Worm (Caenorhabditis elegans) whole organism, late embryonic: ENCODE results near the gene jtr-1.

Experiments used
- F13H6.1 ChIP-seq: sonication (generic microtip); optimal IDR thresholded peaks from 2 replicates; lab custom pipeline; 2016; ENCODE audit warnings: missing genetic modification characterization, missing compliant biosample characterization
- K02D7.2 ChIP-seq: sonication (generic microtip); optimal IDR thresholded peaks from 2 replicates; lab custom pipeline; 2017; ENCODE audit warnings: mild to moderate bottlenecking, missing genetic modification characterization, missing compliant biosample characterization
- Y22D7AL.16 ChIP-seq: sonication (generic microtip); optimal IDR thresholded peaks from 2 replicates; lab custom pipeline; 2016; ENCODE audit warnings: missing genetic modification characterization, missing compliant biosample characterization
- ahr-1 ChIP-seq: sonication (generic microtip); optimal IDR thresholded peaks from 2 replicates; lab custom pipeline; 2016; ENCODE audit warnings: missing genetic modification characterization, missing compliant biosample characterization
- ceh-14 ChIP-seq: sonication (generic microtip); optimal IDR thresholded peaks from 2 replicates; lab custom pipeline; 2016; ENCODE audit warnings: missing genotype, missing genetic modification characterization, missing compliant biosample characterization
- ceh-19 ChIP-seq: fragments of 200-800 bp; sonication (Bioruptor generic); optimal IDR thresholded peaks from 2 replicates; lab custom pipeline; 2018; ENCODE audit warnings: mild to moderate bottlenecking, missing genetic modification characterization, missing compliant biosample characterization
- ceh-2 ChIP-seq: sonication (generic microtip); optimal IDR thresholded peaks from 2 replicates; lab custom pipeline; 2016; ENCODE audit warnings: missing genotype, missing genetic modification characterization, missing compliant biosample characterization
- ceh-31 ChIP-seq: sonication (generic microtip); optimal IDR thresholded peaks from 2 replicates; lab custom pipeline; 2016; ENCODE audit warnings: missing genetic modification characterization, missing compliant biosample characterization
- ceh-34 ChIP-seq: sonication (generic microtip); optimal IDR thresholded peaks from 2 replicates; lab custom pipeline; 2016; ENCODE audit warnings: mild to moderate bottlenecking, missing genetic modification characterization, missing compliant biosample characterization
- ceh-48 ChIP-seq: sonication (generic microtip); optimal IDR thresholded peaks from 2 replicates; lab custom pipeline; 2016; ENCODE audit warnings: missing genetic modification characterization, inconsistent platforms, missing compliant biosample characterization
- ceh-6 ChIP-seq: fragments of 200-800 bp; sonication (Bioruptor generic); optimal IDR thresholded peaks from 2 replicates; lab custom pipeline; 2018; ENCODE audit warnings: mild to moderate bottlenecking, missing genetic modification characterization, missing compliant biosample characterization
- che-1 ChIP-seq: sonication (generic microtip); optimal IDR thresholded peaks from 2 replicates; lab custom pipeline; 2016; ENCODE audit warnings: mild to moderate bottlenecking, missing genetic modification characterization, missing compliant biosample characterization
- elt-2 ChIP-seq: sonication (generic microtip); optimal IDR thresholded peaks from 2 replicates; lab custom pipeline; 2016; ENCODE audit warnings: missing genetic modification reagents, missing genetic modification characterization, missing compliant biosample characterization
- elt-4 ChIP-seq: sonication (generic microtip); optimal IDR thresholded peaks from 2 replicates; lab custom pipeline; 2016; ENCODE audit warnings: missing genetic modification characterization, missing compliant biosample characterization
- ets-4 ChIP-seq: sonication (generic microtip); optimal IDR thresholded peaks from 2 replicates; lab custom pipeline; 2016; ENCODE audit warnings: missing genetic modification characterization, missing compliant biosample characterization
- fax-1 ChIP-seq: sonication (generic microtip); optimal IDR thresholded peaks from 2 replicates; lab custom pipeline; 2016; ENCODE audit warnings: missing genotype, missing genetic modification characterization, missing compliant biosample characterization
- gmeb-2 ChIP-seq: sonication (generic microtip); optimal IDR thresholded peaks from 2 replicates; lab custom pipeline; 2016; ENCODE audit warnings: missing genetic modification characterization, inconsistent platforms, missing compliant biosample characterization
- hlh-30 ChIP-seq: sonication (generic microtip); optimal IDR thresholded peaks from 2 replicates; lab custom pipeline; 2017; ENCODE audit warnings: antibody characterized with exemption, missing genetic modification characterization, missing compliant biosample characterization; ENCODE audit not compliant: insufficient read depth
- lin-11 ChIP-seq: fragments of 200-800 bp; sonication (Bioruptor generic); optimal IDR thresholded peaks from 2 replicates; lab custom pipeline; 2018; ENCODE audit warnings: mild to moderate bottlenecking, missing genetic modification characterization, missing compliant biosample characterization
- madf-2 ChIP-seq: sonication (generic microtip); optimal IDR thresholded peaks from 2 replicates; lab custom pipeline; 2017; ENCODE audit warnings: missing genetic modification characterization, missing compliant biosample characterization
- nfya-1 ChIP-seq: sonication (generic microtip); optimal IDR thresholded peaks from 2 replicates; lab custom pipeline; 2017; ENCODE audit warnings: missing genetic modification characterization, mild to moderate bottlenecking, missing compliant biosample characterization, antibody characterized with exemption, moderate library complexity
- nhr-232 ChIP-seq: sonication (generic microtip); optimal IDR thresholded peaks from 2 replicates; lab custom pipeline; 2016; ENCODE audit warnings: missing genetic modification characterization, missing compliant biosample characterization
- npax-4 ChIP-seq: sonication (generic microtip); optimal IDR thresholded peaks from 2 replicates; lab custom pipeline; 2016; ENCODE audit warnings: missing genetic modification characterization, missing compliant biosample characterization
- odd-2 ChIP-seq: sonication (generic microtip); optimal IDR thresholded peaks from 2 replicates; lab custom pipeline; 2017; ENCODE audit warnings: antibody characterized with exemption, mild to moderate bottlenecking, missing genetic modification characterization, missing compliant biosample characterization
- pag-3 ChIP-seq: sonication (generic microtip); optimal IDR thresholded peaks from 2 replicates; lab custom pipeline; 2016; ENCODE audit warnings: missing compliant biosample characterization, missing genetic modification characterization, borderline replicate concordance
- pax-1 ChIP-seq: fragments of 150-350 bp; optimal IDR thresholded peaks from 2 replicates; lab custom pipeline; 2014; ENCODE audit warnings: missing biosample characterization, missing genetic modification characterization
- pha-2 ChIP-seq: sonication (generic microtip); optimal IDR thresholded peaks from 2 replicates; lab custom pipeline; 2017; ENCODE audit warnings: mild to moderate bottlenecking, missing genetic modification characterization, missing compliant biosample characterization
- pha-4 ChIP-seq: fragments of 150-350 bp; optimal IDR thresholded peaks from 2 replicates; lab custom pipeline; 2018; ENCODE audit warnings: missing biosample characterization, missing genetic modification reagents, missing genetic modification characterization
- ref-2 ChIP-seq: sonication (generic microtip); optimal IDR thresholded peaks from 2 replicates; lab custom pipeline; 2016; ENCODE audit warnings: missing genetic modification characterization, missing compliant biosample characterization
- sdc-2 ChIP-seq: sonication (generic microtip); optimal IDR thresholded peaks from 2 replicates; lab custom pipeline; 2016; ENCODE audit warnings: missing genotype, missing genetic modification characterization, missing compliant biosample characterization
- sox-2 ChIP-seq: fragments of 200-800 bp; sonication (Bioruptor generic); IDR thresholded peaks from 2 replicates; pipeline ENCODE4 v1.3.6; 2022; ENCODE audit warnings: missing genetic modification reagents, missing genetic modification characterization, missing compliant biosample characterization
- syd-9 ChIP-seq: sonication (generic microtip); optimal IDR thresholded peaks from 2 replicates; lab custom pipeline; 2016; ENCODE audit warnings: mild to moderate bottlenecking, missing genetic modification characterization, moderate library complexity, missing compliant biosample characterization
- ttx-3 ChIP-seq: sonication (generic microtip); optimal IDR thresholded peaks from 2 replicates; lab custom pipeline; 2016; ENCODE audit warnings: missing genetic modification reagents, missing genetic modification characterization, missing compliant biosample characterization
- unc-55 ChIP-seq: sonication (generic microtip); optimal IDR thresholded peaks from 2 replicates; lab custom pipeline; 2017; ENCODE audit warnings: missing biosample characterization, missing genetic modification reagents, missing genetic modification characterization
- ztf-16 ChIP-seq: sonication (generic microtip); optimal IDR thresholded peaks from 2 replicates; lab custom pipeline; 2017; ENCODE audit warnings: missing genetic modification characterization, missing compliant biosample characterization

jtr-1 gene

ce11 chrIV:1405780-1406179 is 14.9 kb upstream of the jtr-1 start:
- TF ChIP-seq odd-2 (tag; lab: Kevin White, UChicago) (no peak), madf-2 (tag; lab: Kevin White, UChicago) (no peak), elt-2 (tag; lab: Kevin White, UChicago) (peak; percentile 69), nhr-232 (tag; lab: Kevin White, UChicago) (no peak)
- TF ChIP-seq, all 69 proteins: peak for 1

DNA sequence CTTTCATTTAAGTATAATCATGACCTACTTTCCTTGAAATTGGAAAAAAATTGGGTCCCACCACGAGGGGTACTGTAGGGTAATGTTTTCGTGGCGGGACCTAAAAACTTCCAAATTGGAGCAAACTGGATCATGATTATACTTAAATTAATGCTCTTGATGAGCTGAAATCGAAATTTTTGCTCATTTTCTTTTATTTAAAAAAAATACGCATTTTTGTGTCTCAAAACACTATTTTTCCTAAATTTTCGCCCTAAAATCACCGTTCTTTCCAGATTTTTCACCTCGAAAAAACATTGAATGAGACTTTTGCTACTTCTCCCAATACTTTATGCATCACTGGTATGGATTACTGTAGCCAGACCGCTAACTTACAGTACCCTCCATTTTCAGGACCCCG is 14.5 kb upstream of the jtr-1 start, which contains the start of gene spp-31:
Gene spp-31, plus strand, starts transcription at position 301 of the 400 bp plus-strand sequence.
- TF ChIP-seq ref-2 (no peak), sdc-2 (tag; lab: Kevin White, UChicago) (no peak), ets-4 (no peak), elt-2 (tag; lab: Kevin White, UChicago) (no peak), F13H6.1 (tag; lab: Kevin White, UChicago) (no peak), nhr-232 (tag; lab: Kevin White, UChicago) (no peak), ceh-48 (no peak), unc-55 (GFP tag; lab: Kevin White, UChicago) (no peak), ceh-19 (no peak), fax-1 (tag; lab: Kevin White, UChicago) (no peak)

DNA sequence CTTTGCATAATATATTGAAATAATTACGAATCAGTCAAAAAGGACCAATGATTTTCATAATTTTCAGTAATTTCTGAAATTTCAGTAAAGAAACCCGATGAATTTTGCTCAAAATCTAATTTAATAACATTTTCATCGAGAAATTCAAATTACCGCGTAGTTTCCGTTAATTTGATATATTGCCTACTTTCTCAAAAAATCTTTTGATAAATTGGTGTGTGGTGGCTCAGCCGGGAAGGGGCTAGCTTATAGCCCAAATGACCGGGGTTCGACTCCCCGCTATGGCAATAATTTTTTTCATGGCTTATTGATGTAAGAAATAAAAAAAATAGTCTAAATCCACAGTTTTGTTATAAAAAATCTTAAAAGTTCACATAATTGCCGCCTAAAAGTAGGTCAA is 13.7 kb upstream of the jtr-1 start:
- no peak for TF ChIP-seq elt-4
- TF ChIP-seq pax-1 (tag; lab: Kevin White, UChicago), result no peak
- TF ChIP-seq ztf-16, result no peak
- TF ChIP-seq hlh-30 (tag; lab: Kevin White, UChicago), result no peak
- no peak for TF ChIP-seq ceh-31 (tag; lab: Kevin White, UChicago)
- no peak for TF ChIP-seq lin-11 (tag; lab: Kevin White, UChicago)
- TF ChIP-seq sdc-2 (tag; lab: Kevin White, UChicago), result no peak
- no peak for TF ChIP-seq gmeb-2 (tag; lab: Kevin White, UChicago)
- TF ChIP-seq Y22D7AL.16 (tag; lab: Kevin White, UChicago), result no peak
- no peak for TF ChIP-seq ceh-34
- no peak for TF ChIP-seq pha-4 (tag; lab: Kevin White, UChicago)
- no peak for TF ChIP-seq nfya-1 (tag; lab: Kevin White, UChicago)
- no peak for TF ChIP-seq madf-2 (tag; lab: Kevin White, UChicago)
- no peak for TF ChIP-seq che-1 (tag; lab: Kevin White, UChicago)
- no peak for TF ChIP-seq pha-2 (tag; lab: Kevin White, UChicago)
- TF ChIP-seq elt-2 (tag; lab: Kevin White, UChicago), result no peak
- TF ChIP-seq unc-55 (GFP tag; lab: Kevin White, UChicago), result no peak
- TF ChIP-seq npax-4 (tag; lab: Kevin White, UChicago), result no peak
- no peak for TF ChIP-seq K02D7.2
- TF ChIP-seq ahr-1, result no peak

ce11 chrIV:1407507-1407906 is 13.2 kb upstream of the jtr-1 start:
- TF ChIP-seq ceh-14 (tag; lab: Kevin White, UChicago) (no peak), sox-2 (no peak), syd-9 (tag; lab: Kevin White, UChicago) (no peak), elt-4 (no peak), ztf-16 (no peak), ceh-34 (no peak), pha-2 (tag; lab: Kevin White, UChicago) (no peak), ceh-2 (no peak)
- TF ChIP-seq, all 69 proteins: peak for 0

ce11 chrIV:1408137-1408536 is 12.6 kb upstream of the jtr-1 start:
- TF ChIP-seq ceh-48 (peak; percentile 91), odd-2 (tag; lab: Kevin White, UChicago) (no peak), ceh-6 (GFP tag; lab: Kevin White, UChicago) (no peak)

DNA sequence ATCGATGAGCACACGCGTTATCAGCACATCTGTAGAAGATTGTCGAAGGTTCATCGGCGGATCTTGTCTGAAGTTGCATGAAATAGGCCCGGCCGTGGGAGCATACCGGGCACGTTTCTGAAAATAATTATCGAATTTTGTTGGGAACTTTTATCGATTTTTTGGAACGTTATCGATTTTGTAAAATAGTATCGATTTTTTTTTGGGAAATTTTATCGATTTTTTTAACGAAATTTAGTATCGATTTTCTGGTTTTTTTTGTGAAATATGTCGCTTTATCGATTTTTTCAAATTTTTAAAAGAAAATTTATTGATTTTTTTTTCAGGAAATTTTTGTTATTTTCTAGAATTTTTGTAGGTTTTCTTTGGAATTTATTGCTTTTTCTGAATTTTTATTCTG is 12.0 kb upstream of the jtr-1 start:
- TF ChIP-seq syd-9 (tag; lab: Kevin White, UChicago), result no peak
- no peak for TF ChIP-seq ttx-3 (tag; lab: Kevin White, UChicago)
- TF ChIP-seq pha-4 (tag; lab: Kevin White, UChicago), result no peak
- TF ChIP-seq ets-4, result no peak
- TF ChIP-seq pag-3 (tag; lab: Kevin White, UChicago), result no peak
